Fruit fly (Drosophila melanogaster): ENCODE results near the gene CG6683.

CG6683 gene

DNA sequence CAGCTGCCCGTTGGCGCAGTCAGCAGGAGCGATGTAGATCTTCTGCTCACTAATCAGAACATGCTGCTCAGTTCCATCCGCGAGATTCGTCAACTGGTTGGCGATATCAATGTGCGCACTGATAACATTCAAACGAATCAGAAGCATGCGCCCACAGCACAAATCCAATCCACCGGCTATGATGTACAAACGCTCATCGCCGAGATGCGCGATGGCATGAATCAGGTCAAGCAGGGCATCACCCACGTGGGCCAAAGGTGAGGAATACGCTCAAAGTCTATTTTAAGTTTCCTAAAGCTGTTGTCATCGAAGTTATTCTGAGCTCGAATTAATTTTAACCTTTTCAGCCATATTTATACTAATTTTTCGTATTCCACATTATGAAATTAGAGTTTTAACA is 21.7 kb upstream of the CG6683 start:
- TF ChIP-seq Eip74EF (GFP tag; optimal IDR thresholded peaks at IDR 0.05) (no peak), ash1 (GFP tag; optimal IDR thresholded peaks at IDR 0.05) (no peak), Hr78 (GFP tag; optimal IDR thresholded peaks at IDR 0.05) (peak in 1 of 2 experiments; percentile 54), ken (GFP tag; IDR thresholded peaks at IDR 0.05) (0 out of 3 replicates have a peak, but pooled peaks have one; percentile 11)

DNA sequence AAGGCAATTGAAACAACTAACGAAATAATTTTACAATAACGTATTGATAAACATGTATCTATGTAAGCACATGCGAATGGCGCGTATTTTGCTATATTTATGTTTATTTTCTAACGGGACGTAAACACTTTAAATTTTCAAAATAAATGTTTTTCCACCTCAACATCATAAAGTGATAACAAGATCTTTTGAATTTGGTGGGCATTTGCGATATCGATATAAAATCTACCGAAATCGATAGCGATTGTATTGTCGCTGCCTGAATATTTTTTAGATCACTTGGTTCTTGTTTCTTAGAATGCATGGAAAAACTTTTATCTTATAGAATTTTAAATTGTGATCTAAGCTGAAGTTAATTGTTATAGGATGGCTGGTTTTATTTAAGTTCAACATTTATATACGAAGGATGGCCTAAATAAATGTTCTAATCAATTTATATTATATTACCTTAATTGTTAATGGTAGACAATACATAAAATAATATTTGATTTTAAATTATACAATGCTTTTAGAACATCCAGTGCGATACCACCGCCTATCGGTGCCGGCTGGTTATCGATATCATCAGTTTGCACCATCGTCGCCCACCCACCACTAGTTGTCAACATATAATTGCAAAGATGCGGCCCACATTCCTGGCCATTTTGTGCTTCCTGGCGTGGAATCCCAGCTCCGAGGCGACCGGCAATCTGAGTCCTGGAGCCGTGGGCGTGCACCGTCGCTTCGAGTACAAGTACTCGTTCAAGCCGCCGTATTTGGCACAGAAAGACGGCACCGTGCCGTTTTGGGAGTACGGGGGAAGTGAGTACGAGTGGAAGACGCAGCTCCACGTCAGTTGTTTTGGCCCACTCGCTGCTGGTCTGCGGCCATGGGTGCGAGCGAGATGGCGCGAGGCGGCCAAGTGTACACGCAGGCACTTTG is 19.9 kb upstream of the CG6683 start, which contains the start of gene ergic53:
TSS of gene ergic53 (plus strand) at position 592 of the 921 bp plus-strand sequence.
- TF ChIP-seq eyg (GFP tag; optimal IDR thresholded peaks at IDR 0.05), result no peak
- TF ChIP-seq Ssrp (tag; optimal IDR thresholded peaks at IDR 0.05), result no peak
- TF ChIP-seq YL-1 (GFP tag; optimal IDR thresholded peaks at IDR 0.05), result peak; percentile 72
- TF ChIP-seq gro (GFP tag; optimal IDR thresholded peaks at IDR 0.05), result no peak
- no peak for TF ChIP-seq NC2α (GFP tag; optimal IDR thresholded peaks at IDR 0.05)
- TF ChIP-seq hkb (optimal IDR thresholded peaks at IDR 0.05), result no peak
- TF ChIP-seq hkb (GFP tag; IDR thresholded peaks at IDR 0.05), result peak; percentile 43; the same call in 1 of the 2 replicates
- peak; percentile 65; the same call in 2 of the 3 replicates for TF ChIP-seq Doc3 (GFP tag; IDR thresholded peaks at IDR 0.05; ENCODE audit: partially characterized antibody)
- peak; percentile 44 for TF ChIP-seq CG12659 (GFP tag; optimal IDR thresholded peaks at IDR 0.05)
- no peak for TF ChIP-seq wor (GFP tag; IDR thresholded peaks at IDR 0.05)
- peak; percentile 56 for TF ChIP-seq CG14710 (tag; optimal IDR thresholded peaks at IDR 0.05)
- peak; percentile 64; the same call in 1 of the 2 replicates for TF ChIP-seq amos (GFP tag; IDR thresholded peaks at IDR 0.05; ENCODE audit: partially characterized antibody)
- TF ChIP-seq Doc2 (GFP tag; IDR thresholded peaks at IDR 0.05), result no peak
- no peak for TF ChIP-seq CG12236 (GFP tag; optimal IDR thresholded peaks at IDR 0.05)
- no peak; the same call in 1 of the 2 replicates for TF ChIP-seq CG32532 (GFP tag; IDR thresholded peaks at IDR 0.05)
- peak; percentile 71 for TF ChIP-seq Med (GFP tag)
- TF ChIP-seq HLH3B (GFP tag; IDR thresholded peaks at IDR 0.05), result no peak
- no peak for TF ChIP-seq cg (GFP tag; optimal IDR thresholded peaks at IDR 0.05)
- no peak for TF ChIP-seq fd3F (GFP tag; optimal IDR thresholded peaks at IDR 0.05)
- no peak for TF ChIP-seq CG15601 (tag; optimal IDR thresholded peaks at IDR 0.05)
- peak; percentile 8 for TF ChIP-seq CG4617 (GFP tag; optimal IDR thresholded peaks at IDR 0.05; ENCODE audit: borderline replicate concordance)
- no peak for TF ChIP-seq CG15011 (GFP tag; optimal IDR thresholded peaks at IDR 0.05)
- peak; percentile 89 for TF ChIP-seq Dp (GFP tag; optimal IDR thresholded peaks at IDR 0.05)
- no peak for TF ChIP-seq dmrt99B (tag; optimal IDR thresholded peaks at IDR 0.05)
- peak; percentile 56 for TF ChIP-seq inv (GFP tag; IDR thresholded peaks at IDR 0.05; ENCODE audit: partially characterized antibody)
- TF ChIP-seq pfk (GFP tag; optimal IDR thresholded peaks at IDR 0.05), result no peak
- no peak for TF ChIP-seq Asciz (GFP tag; optimal IDR thresholded peaks at IDR 0.05)
- peak; percentile 11 for TF ChIP-seq CG15479 (GFP tag; optimal IDR thresholded peaks at IDR 0.05)
- TF ChIP-seq pita (GFP tag; optimal IDR thresholded peaks at IDR 0.05), result no peak
- peak; percentile 82 for TF ChIP-seq Dref (GFP tag; IDR thresholded peaks at IDR 0.05)
- no peak for TF ChIP-seq Bteb2 (GFP tag; optimal IDR thresholded peaks at IDR 0.05)
- no peak for TF ChIP-seq Mad (GFP tag; optimal IDR thresholded peaks at IDR 0.05)
- peak; percentile 41 for TF ChIP-seq Adf1 (GFP tag; IDR thresholded peaks at IDR 0.05)
- no peak for TF ChIP-seq Hr3 (GFP tag; optimal IDR thresholded peaks at IDR 0.05)
- peak; percentile 10 for TF ChIP-seq repo (GFP tag; optimal IDR thresholded peaks at IDR 0.05)
- TF ChIP-seq CG12155 (GFP tag; optimal IDR thresholded peaks at IDR 0.05), result peak; percentile 22
- TF ChIP-seq CG3281 (GFP tag; optimal IDR thresholded peaks at IDR 0.05), result peak; percentile 19
- TF ChIP-seq CG11695 (GFP tag; IDR thresholded peaks at IDR 0.05), result no peak
- TF ChIP-seq CG10267 (tag; optimal IDR thresholded peaks at IDR 0.05), result peak; percentile 44
- no peak for TF ChIP-seq CG3847 (GFP tag; IDR thresholded peaks at IDR 0.05)
- TF ChIP-seq knrl (GFP tag; IDR thresholded peaks at IDR 0.05; ENCODE audit: partially characterized antibody), result peak; percentile 66; the same call in 2 of the 3 replicates
- TF ChIP-seq Bgb (GFP tag; IDR thresholded peaks at IDR 0.05; ENCODE audit: partially characterized antibody), result peak; percentile 77
